Fruit fly (Drosophila melanogaster): ENCODE data around the gene Sgs3.
A peak's percentile ranks its signal among the peaks of the same experiment; 100 is the strongest.

The Sgs3 gene

DNA sequence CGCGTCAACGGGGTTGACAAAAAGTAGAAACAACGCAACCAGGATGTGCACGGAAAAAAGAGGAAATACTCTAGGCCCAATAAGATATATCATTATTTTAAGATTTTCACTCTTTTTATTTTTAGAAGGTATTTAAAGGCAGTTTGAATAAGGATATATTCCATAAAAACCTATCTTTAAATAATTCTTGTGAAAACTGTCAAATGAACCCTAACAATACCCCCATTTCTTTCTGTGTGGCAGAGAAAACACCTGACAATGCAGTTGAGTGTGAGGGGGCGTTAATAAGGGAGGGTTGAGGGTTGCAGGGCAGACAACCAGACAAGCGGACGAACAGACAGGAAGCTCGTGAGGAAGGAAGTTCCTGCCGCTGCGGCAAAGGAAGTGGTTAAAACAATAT lies 39.9 kb downstream of the Sgs3 start (continued):
- peak; percentile 10 for TF ChIP-seq pnt (GFP tag; optimal IDR thresholded peaks at IDR 0.05)
- no peak for TF ChIP-seq Hmx (GFP tag; optimal IDR thresholded peaks at IDR 0.05)
- no peak for TF ChIP-seq CG16863 (GFP tag; optimal IDR thresholded peaks at IDR 0.05)
- TF ChIP-seq D (optimal IDR thresholded peaks at IDR 0.05): no peak
- peak; percentile 23 for TF ChIP-seq D (GFP tag; optimal IDR thresholded peaks at IDR 0.05)
- peak; percentile 26; the same call in 1 of the 2 replicates for TF ChIP-seq Ada2b (GFP tag; IDR thresholded peaks at IDR 0.05)
- TF ChIP-seq CG13424 (tag; optimal IDR thresholded peaks at IDR 0.05): peak; percentile 42
- TF ChIP-seq gcm2 (GFP tag; optimal IDR thresholded peaks at IDR 0.05): no peak
- TF ChIP-seq CG12744 (GFP tag; optimal IDR thresholded peaks at IDR 0.05): no peak
- no peak for TF ChIP-seq CG11085 (GFP tag; IDR thresholded peaks at IDR 0.05)
- no peak for TF ChIP-seq C15 (GFP tag; IDR thresholded peaks at IDR 0.05)
- TF ChIP-seq CG15269 (tag; optimal IDR thresholded peaks at IDR 0.05): peak; percentile 30
- TF ChIP-seq CG31441 (GFP tag; IDR thresholded peaks at IDR 0.05): 0 out of 2 replicates have a peak, but pooled peaks have one; percentile 46
- TF ChIP-seq shn (GFP tag; optimal IDR thresholded peaks at IDR 0.05): no peak
- TF ChIP-seq Atf3 (GFP tag; optimal IDR thresholded peaks at IDR 0.05): no peak
- TF ChIP-seq CG8944 (GFP tag; optimal IDR thresholded peaks at IDR 0.05): no peak
- no peak for TF ChIP-seq Hmr (GFP tag; optimal IDR thresholded peaks at IDR 0.05)
- TF ChIP-seq Hsf (GFP tag; optimal IDR thresholded peaks at IDR 0.05): peak; percentile 14
- peak in 1 of 2 experiments; percentile 16 for TF ChIP-seq eve (GFP tag; optimal IDR thresholded peaks at IDR 0.05)
- peak; percentile 53 for TF ChIP-seq phol (tag; optimal IDR thresholded peaks at IDR 0.05)
- TF ChIP-seq CG2712 (tag; optimal IDR thresholded peaks at IDR 0.05): peak; percentile 72
- peak; percentile 22 for TF ChIP-seq CG10462 (GFP tag; optimal IDR thresholded peaks at IDR 0.05)
- peak; percentile 48 for TF ChIP-seq CG11504 (tag; optimal IDR thresholded peaks at IDR 0.05)
- no peak for TF ChIP-seq pita (GFP tag; optimal IDR thresholded peaks at IDR 0.05)
- TF ChIP-seq Gug (GFP tag; IDR thresholded peaks at IDR 0.05): 0 out of 4 replicates have a peak, but pooled peaks have one; percentile 4
- TF ChIP-seq prd (optimal IDR thresholded peaks at IDR 0.05): no peak
- peak; percentile 67 for TF ChIP-seq prd (GFP tag; IDR thresholded peaks at IDR 0.05)
- TF ChIP-seq az2 (GFP tag; optimal IDR thresholded peaks at IDR 0.05): peak; percentile 12
- peak; percentile 20 for TF ChIP-seq Hr3 (GFP tag; optimal IDR thresholded peaks at IDR 0.05)
- no peak for TF ChIP-seq CG6654 (GFP tag; optimal IDR thresholded peaks at IDR 0.05)
- TF ChIP-seq CG18262 (tag; optimal IDR thresholded peaks at IDR 0.05): peak; percentile 72
- no peak for TF ChIP-seq sc (optimal IDR thresholded peaks at IDR 0.05)
- peak; percentile 36 for TF ChIP-seq sc (GFP tag; optimal IDR thresholded peaks at IDR 0.05)
- TF ChIP-seq pros (GFP tag; optimal IDR thresholded peaks at IDR 0.05): peak; percentile 73
- peak; percentile 45 for TF ChIP-seq gcm (GFP tag; optimal IDR thresholded peaks at IDR 0.05)
- TF ChIP-seq schlank (tag; optimal IDR thresholded peaks at IDR 0.05): no peak
- TF ChIP-seq ssp (GFP tag; IDR thresholded peaks at IDR 0.05): peak; percentile 38
- no peak for TF ChIP-seq Max (GFP tag; optimal IDR thresholded peaks at IDR 0.05)
- TF ChIP-seq rib (GFP tag; IDR thresholded peaks at IDR 0.05): no peak
- no peak for TF ChIP-seq scrt (GFP tag; optimal IDR thresholded peaks at IDR 0.05)
- TF ChIP-seq unc-4 (GFP tag; IDR thresholded peaks at IDR 0.05; ENCODE audit: partially characterized antibody): no peak
- no peak for TF ChIP-seq CG6854 (GFP tag; optimal IDR thresholded peaks at IDR 0.05)
- peak; percentile 3 for TF ChIP-seq CG16815 (GFP tag; optimal IDR thresholded peaks at IDR 0.05)
- no peak for TF ChIP-seq sd (tag; optimal IDR thresholded peaks at IDR 0.05)
- peak; percentile 4 for TF ChIP-seq CG12659 (GFP tag; optimal IDR thresholded peaks at IDR 0.05)
- TF ChIP-seq Sin3A (optimal IDR thresholded peaks at IDR 0.05): no peak
- TF ChIP-seq lmd (GFP tag; IDR thresholded peaks at IDR 0.05): 0 out of 2 replicates have a peak, but pooled peaks have one; percentile 23
- no peak for TF ChIP-seq Scr (GFP tag; IDR thresholded peaks at IDR 0.05; ENCODE audit: partially characterized antibody)
- peak in 1 of 2 experiments; percentile 20 for TF ChIP-seq Hr51 (GFP tag; optimal IDR thresholded peaks at IDR 0.05)
- TF ChIP-seq ewg (GFP tag; optimal IDR thresholded peaks at IDR 0.05): no peak
- TF ChIP-seq CG34422 (GFP tag; IDR thresholded peaks at IDR 0.05): peak; percentile 29; the same call in 1 of the 3 replicates
- peak; percentile 25 for TF ChIP-seq Spps (tag; optimal IDR thresholded peaks at IDR 0.05)

All from whole organism, embryonic.